Fruit fly (Drosophila melanogaster): ENCODE measurements around the gene Ir68a.

Gene Ir68a

dm6 chr3L:11256147-11256971 is 20.3 kb upstream of the Ir68a start (continued):
- no peak; the same call in 2 of the 3 replicates for TF ChIP-seq Mrtf (GFP tag; IDR thresholded peaks at IDR 0.05)
- TF ChIP-seq CG15269 (tag; optimal IDR thresholded peaks at IDR 0.05): peak; percentile 79
- peak; percentile 64 for TF ChIP-seq ATbp (GFP tag; optimal IDR thresholded peaks at IDR 0.05)
- TF ChIP-seq CG12104 (GFP tag; optimal IDR thresholded peaks at IDR 0.05): peak; percentile 72
- peak; percentile 10 for TF ChIP-seq salm (tag; optimal IDR thresholded peaks at IDR 0.05)
- TF ChIP-seq Lim3 (GFP tag; IDR thresholded peaks at IDR 0.05): no peak
- TF ChIP-seq YL-1 (GFP tag; optimal IDR thresholded peaks at IDR 0.05): peak; percentile 78
- TF ChIP-seq Ptx1 (GFP tag; IDR thresholded peaks at IDR 0.05): peak; percentile 64
- peak; percentile 6 for TF ChIP-seq zfh2 (GFP tag; optimal IDR thresholded peaks at IDR 0.05)
- TF ChIP-seq CG17361 (GFP tag; IDR thresholded peaks at IDR 0.05): peak; percentile 97
- TF ChIP-seq Awh (GFP tag; IDR thresholded peaks at IDR 0.05): peak; percentile 61
- no peak for TF ChIP-seq hbn (GFP tag; IDR thresholded peaks at IDR 0.05; ENCODE audit: partially characterized antibody)
- peak; percentile 66 for TF ChIP-seq cwo (GFP tag; optimal IDR thresholded peaks at IDR 0.05)
- peak; percentile 15 for TF ChIP-seq CG10462 (GFP tag; optimal IDR thresholded peaks at IDR 0.05)
- TF ChIP-seq Xrp1 (GFP tag; IDR thresholded peaks at IDR 0.05): peak; percentile 77
- TF ChIP-seq TFAM (GFP tag; optimal IDR thresholded peaks at IDR 0.05): no peak
- TF ChIP-seq btn (GFP tag; optimal IDR thresholded peaks at IDR 0.05): no peak
- peak; percentile 50 for TF ChIP-seq CG18011 (GFP tag; optimal IDR thresholded peaks at IDR 0.05)
- TF ChIP-seq jumu (GFP tag; optimal IDR thresholded peaks at IDR 0.05): peak; percentile 7
- peak; percentile 67 for TF ChIP-seq ewg (GFP tag; optimal IDR thresholded peaks at IDR 0.05)
- TF ChIP-seq Rx (GFP tag; IDR thresholded peaks at IDR 0.05): peak; percentile 57
- TF ChIP-seq CoRest (tag; optimal IDR thresholded peaks at IDR 0.05): peak; percentile 91
- peak; percentile 89 for TF ChIP-seq ci (GFP tag; IDR thresholded peaks at IDR 0.05)
- 0 out of 2 replicates have a peak, but pooled peaks have one; percentile 40 for TF ChIP-seq esg (GFP tag; conservative IDR thresholded peaks at IDR 0.05)
- TF ChIP-seq schlank (tag; optimal IDR thresholded peaks at IDR 0.05): peak; percentile 24
- peak; percentile 63 for TF ChIP-seq Abd-B (GFP tag; optimal IDR thresholded peaks at IDR 0.05)
- TF ChIP-seq crc (GFP tag; optimal IDR thresholded peaks at IDR 0.05): no peak
- peak; percentile 75 for TF ChIP-seq ind (GFP tag; optimal IDR thresholded peaks at IDR 0.05)
- peak; percentile 11 for TF ChIP-seq abd-A (tag; optimal IDR thresholded peaks at IDR 0.05)
- TF ChIP-seq CG42726 (GFP tag; IDR thresholded peaks at IDR 0.05; ENCODE audit: partially characterized antibody): peak; percentile 81; the same call in 1 of the 2 replicates
- TF ChIP-seq CG13287 (GFP tag; IDR thresholded peaks at IDR 0.05; ENCODE audit: partially characterized antibody): no peak
- peak; percentile 81 for TF ChIP-seq CG10267 (tag; optimal IDR thresholded peaks at IDR 0.05)
- peak; percentile 87 for TF ChIP-seq CG8924 (tag; optimal IDR thresholded peaks at IDR 0.05)
- peak; percentile 58 for TF ChIP-seq CG10274 (GFP tag; optimal IDR thresholded peaks at IDR 0.05)
- peak; percentile 55 for TF ChIP-seq onecut (GFP tag; IDR thresholded peaks at IDR 0.05)
- TF ChIP-seq CG13296 (GFP tag; optimal IDR thresholded peaks at IDR 0.05): peak; percentile 76
- TF ChIP-seq ap (GFP tag; IDR thresholded peaks at IDR 0.05): peak; percentile 6; the same call in 1 of the 2 replicates
- TF ChIP-seq Aef1 (GFP tag; IDR thresholded peaks at IDR 0.05): peak; percentile 38; the same call in 2 of the 3 replicates
- no peak for TF ChIP-seq mld (GFP tag; IDR thresholded peaks at IDR 0.05; ENCODE audit: partially characterized antibody)
- TF ChIP-seq CG7372 (GFP tag; IDR thresholded peaks at IDR 0.05): peak; percentile 74
- TF ChIP-seq HmgZ (tag; optimal IDR thresholded peaks at IDR 0.05): peak; percentile 13
- peak; percentile 89 for TF ChIP-seq gem (tag; optimal IDR thresholded peaks at IDR 0.05)
- TF ChIP-seq vfl (GFP tag; optimal IDR thresholded peaks at IDR 0.05): peak; percentile 5
- TF ChIP-seq CG1792 (GFP tag; optimal IDR thresholded peaks at IDR 0.05): no peak
- TF ChIP-seq inv (GFP tag; IDR thresholded peaks at IDR 0.05; ENCODE audit: partially characterized antibody): peak; percentile 49; the same call in 1 of the 2 replicates
- TF ChIP-seq CG12299 (tag; optimal IDR thresholded peaks at IDR 0.05): peak; percentile 17
- TF ChIP-seq Trl (optimal IDR thresholded peaks at IDR 0.05): no peak
- no peak for TF ChIP-seq Trl (GFP tag; optimal IDR thresholded peaks at IDR 0.05)
- no peak for TF ChIP-seq CG16813 (GFP tag; IDR thresholded peaks at IDR 0.05; ENCODE audit: partially characterized antibody)

Data from whole organism, embryonic.